Worm (Caenorhabditis elegans) whole organism, young adult: ENCODE results near the gene polh-1.

Experiments
- F39B2.1 ChIP-seq: fragments of 200-800 bp; sonication (Bioruptor generic); IDR thresholded peaks from 2 replicates; pipeline ENCODE4 v1.3.6; 2022; ENCODE audit warnings: missing genetic modification reagents, missing genetic modification characterization, missing compliant biosample characterization
- nhr-179 ChIP-seq: sonication (generic microtip); optimal IDR thresholded peaks from 2 replicates; lab custom pipeline; 2016; ENCODE audit warnings: mild to moderate bottlenecking, missing genetic modification characterization, missing compliant biosample characterization
- rpc-1 ChIP-seq, 2 experiments: fragments of 150-350 bp in 1 of 2; sonication (generic microtip) in 1 of 2; optimal IDR thresholded peaks; 2 replicates each; lab custom pipeline; 2014 to 2018; ENCODE audit warnings: missing biosample characterization in 1 of 2, missing genetic modification characterization in 1 of 2, missing genetic modification reagents in 1 of 2, missing genotype in 1 of 2
- snpc-1.3 ChIP-seq: sonication (generic microtip); optimal IDR thresholded peaks from 2 replicates; lab custom pipeline; 2017; ENCODE audit warnings: missing genetic modification characterization, mild to moderate bottlenecking, missing compliant biosample characterization, antibody characterized with exemption, moderate library complexity, missing genotype, missing genetic modification reagents; ENCODE audit not compliant: insufficient read depth

ce11 chrIII:1938712-1939624, 11.1 kb downstream of the polh-1 start:
- no peak for TF ChIP-seq F39B2.1 (GFP tag; lab: Robert Waterston, UW)
- no peak for TF ChIP-seq rpc-1 (optimal IDR thresholded peaks at IDR 0.05; lab: Kevin White, UChicago)
- no peak for TF ChIP-seq rpc-1 (tag; optimal IDR thresholded peaks at IDR 0.05; lab: Kevin White, UChicago)
- no peak for TF ChIP-seq snpc-1.3 (tag; lab: Kevin White, UChicago)
- no peak for TF ChIP-seq nhr-179
